Worm (Caenorhabditis elegans) whole organism, L3 larva: ENCODE data around the gene gldi-1.

Source experiments
- ZK546.5 ChIP-seq: sonication (generic microtip); optimal IDR thresholded peaks from 2 replicates; lab custom pipeline; 2017; ENCODE audit warnings: missing biosample characterization, missing genetic modification characterization
- elt-3 ChIP-seq, 3 experiments: fragments of 150-350 bp in 1 of 3; sonication (generic microtip) in 2 of 3; optimal IDR thresholded peaks; 2 replicates in 2 of 3; 4 replicates in 1 of 3; lab custom pipeline; 2014 to 2017; ENCODE audit warnings: missing biosample characterization in 3 of 3, missing genetic modification characterization in 3 of 3
- lin-15B ChIP-seq: fragments of 150-350 bp; optimal IDR thresholded peaks from 2 replicates; lab custom pipeline; 2014; ENCODE audit warnings: missing biosample characterization, missing genetic modification characterization
- mml-1 ChIP-seq: fragments of 150-350 bp; sonication (generic microtip); optimal IDR thresholded peaks from 3 replicates; lab custom pipeline; 2014; ENCODE audit warnings: missing biosample characterization, missing genetic modification characterization
- nfya-1 ChIP-seq: sonication (generic microtip); optimal IDR thresholded peaks from 2 replicates; lab custom pipeline; 2017; ENCODE audit warnings: missing genetic modification characterization, mild to moderate bottlenecking, missing compliant biosample characterization, antibody characterized with exemption, moderate library complexity; ENCODE audit not compliant: insufficient read depth
- nhr-237 ChIP-seq: fragments of 150-350 bp; optimal IDR thresholded peaks from 2 replicates; lab custom pipeline; 2014; ENCODE audit warnings: missing biosample characterization, missing genetic modification characterization
- pha-4 ChIP-seq: fragments of 150-350 bp; optimal IDR thresholded peaks from 2 replicates; lab custom pipeline; 2014; ENCODE audit warnings: missing biosample characterization, missing genetic modification reagents, missing genetic modification characterization
- snpc-4 ChIP-seq: fragments of 150-350 bp; optimal IDR thresholded peaks from 2 replicates; lab custom pipeline; 2014; ENCODE audit warnings: missing biosample characterization, missing genetic modification characterization
- ztf-11 ChIP-seq: fragments of 150-350 bp; optimal IDR thresholded peaks from 2 replicates; lab custom pipeline; 2014; ENCODE audit warnings: missing biosample characterization, missing genetic modification characterization

DNA sequence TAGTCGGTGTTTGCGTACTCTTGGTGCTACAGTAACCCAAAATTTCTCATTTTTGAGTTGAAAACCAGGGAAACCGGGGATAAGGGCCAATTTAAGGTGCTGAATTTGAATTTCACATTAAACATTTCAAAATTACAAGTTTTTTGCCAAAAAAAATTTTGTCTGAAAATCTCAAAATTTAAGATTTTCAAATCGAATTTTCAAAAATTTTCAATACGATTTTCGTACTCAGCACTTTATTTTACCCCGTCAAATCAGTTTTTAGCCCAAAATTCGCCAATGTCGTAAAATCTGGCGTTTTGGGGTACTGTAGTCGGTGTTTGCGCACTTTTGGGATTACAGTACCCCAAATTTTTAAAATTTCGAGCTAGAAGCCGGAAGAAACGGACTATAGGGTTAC is 23.3 kb downstream of the gldi-1 start, which contains the start of gene W10D9.3:
- TF ChIP-seq nhr-237 (tag; lab: Kevin White, UChicago) (no peak), mml-1 (tag; lab: Kevin White, UChicago) (no peak), ztf-11 (tag; lab: Kevin White, UChicago) (no peak), nfya-1 (no peak), pha-4 (no peak), ZK546.5 (no peak), lin-15B (tag; lab: Kevin White, UChicago) (no peak), snpc-4 (tag; lab: Kevin White, UChicago) (no peak), elt-3 (tag; optimal IDR thresholded peaks at IDR 0.05; lab: Kevin White, UChicago) (no peak)
